Worm (Caenorhabditis elegans): Measurements from ENCODE around the gene C38H2.2.

Gene C38H2.2

DNA sequence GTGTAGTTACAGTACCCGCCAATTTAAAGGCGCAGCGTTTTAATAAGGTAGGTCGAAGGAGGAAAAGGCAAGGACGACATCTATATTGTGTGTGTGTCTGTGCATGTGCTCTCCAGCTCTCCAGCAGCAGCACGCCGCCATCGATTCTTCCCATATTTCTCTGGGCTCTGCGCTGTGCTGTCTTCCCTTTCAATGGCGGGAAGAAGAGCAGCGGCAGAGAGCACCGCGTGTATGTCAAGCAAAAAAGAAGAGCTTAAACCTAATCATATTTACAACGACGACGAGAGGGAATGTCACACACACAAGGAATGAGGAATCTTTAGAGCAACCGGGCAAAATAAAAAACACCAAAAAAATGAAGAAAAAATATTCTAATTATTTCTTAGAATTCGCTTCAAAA lies 17.3 kb downstream of the C38H2.2 start (continued):
- no peak for TF ChIP-seq egl-27 (tag; optimal IDR thresholded peaks at IDR 0.05)
- TF ChIP-seq nhr-11 (tag; optimal IDR thresholded peaks at IDR 0.05), result no peak
- TF ChIP-seq elt-1 (tag; optimal IDR thresholded peaks at IDR 0.05), result no peak
- no peak for TF ChIP-seq unc-62 (GFP tag; optimal IDR thresholded peaks at IDR 0.05)

DNA sequence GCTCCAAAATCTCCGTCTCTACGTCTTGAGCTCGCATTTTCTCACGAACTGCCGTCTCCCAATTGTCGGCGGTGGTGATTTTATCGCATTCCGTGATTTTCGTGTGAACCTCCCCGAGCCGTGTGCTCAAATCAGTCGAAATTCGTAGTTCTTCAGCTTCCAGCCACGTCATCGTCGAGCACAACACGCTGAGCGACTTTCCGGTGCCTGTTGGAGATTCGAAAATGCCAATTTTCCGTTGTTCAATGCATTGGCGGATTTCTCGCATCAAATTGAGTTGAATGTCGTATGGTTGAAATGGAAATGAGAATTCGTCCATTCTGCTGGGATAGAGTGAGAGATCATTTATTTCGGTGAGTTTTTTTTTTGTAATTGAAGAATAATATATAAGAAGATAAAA lies 23.3 kb downstream of the C38H2.2 start, which contains the start of the genes M03C11.3 and chl-1:
Gene M03C11.3, plus strand, starts transcription at position 153 of the 400 bp plus-strand sequence.
Gene chl-1, minus strand, starts transcription at position 323 of the 400 bp plus-strand sequence.
- no peak for TF ChIP-seq elt-3 (tag; optimal IDR thresholded peaks at IDR 0.05)
- no peak for TF ChIP-seq unc-62 (GFP tag; optimal IDR thresholded peaks at IDR 0.05)
- TF ChIP-seq lin-13 (GFP tag; optimal IDR thresholded peaks at IDR 0.05), result no peak
- TF ChIP-seq unc-55 (GFP tag; optimal IDR thresholded peaks at IDR 0.05), result no peak
- no peak for TF ChIP-seq aly-2 (tag; optimal IDR thresholded peaks at IDR 0.05)

- TF ChIP-seq fos-1 (tag; optimal IDR thresholded peaks at IDR 0.05), result peak; percentile 82
- no peak for TF ChIP-seq dmd-4 (tag; optimal IDR thresholded peaks at IDR 0.05)
- TF ChIP-seq ztf-4 (tag; optimal IDR thresholded peaks at IDR 0.05), result peak; percentile 90
- TF ChIP-seq lin-39 (tag; optimal IDR thresholded peaks at IDR 0.05), result no peak
- no peak for TF ChIP-seq alr-1 (tag; optimal IDR thresholded peaks at IDR 0.05)
- TF ChIP-seq sem-4 (tag; optimal IDR thresholded peaks at IDR 0.05), result peak; percentile 89
- TF ChIP-seq nhr-237 (tag; optimal IDR thresholded peaks at IDR 0.05), result peak; percentile 53
- TF ChIP-seq sma-9 (GFP tag; optimal IDR thresholded peaks at IDR 0.05), result peak; percentile 93
- TF ChIP-seq sma-9 (tag; optimal IDR thresholded peaks at IDR 0.05), result no peak
- peak; percentile 41 to 74 for TF ChIP-seq mdl-1 (tag; optimal IDR thresholded peaks at IDR 0.05)
- TF ChIP-seq aly-2 (tag; optimal IDR thresholded peaks at IDR 0.05), result no peak
- TF ChIP-seq lsy-2 (tag; optimal IDR thresholded peaks at IDR 0.05), result peak; percentile 91 to 96
- peak; percentile 94 for TF ChIP-seq F13H6.1 (tag; optimal IDR thresholded peaks at IDR 0.05)
- peak; percentile 84 for TF ChIP-seq ceh-16 (tag; optimal IDR thresholded peaks at IDR 0.05)
- TF ChIP-seq nhr-10 (tag; optimal IDR thresholded peaks at IDR 0.05), result peak; percentile 15
- TF ChIP-seq blmp-1 (tag; optimal IDR thresholded peaks at IDR 0.05; ENCODE audit: insufficient read depth), result peak; percentile 81
- no peak for TF ChIP-seq ztf-11 (tag; optimal IDR thresholded peaks at IDR 0.05)
- TF ChIP-seq Y55F3AM.14 (GFP tag; optimal IDR thresholded peaks at IDR 0.05), result peak; percentile 85
- TF ChIP-seq unc-39 (tag; optimal IDR thresholded peaks at IDR 0.05), result no peak
- peak; percentile 35 for TF ChIP-seq nhr-12 (tag; optimal IDR thresholded peaks at IDR 0.05)
- TF ChIP-seq nhr-21 (tag; optimal IDR thresholded peaks at IDR 0.05), result peak; percentile 96
- TF ChIP-seq gmeb-1 (tag; optimal IDR thresholded peaks at IDR 0.05), result peak; percentile 95
- peak; percentile 98 for TF ChIP-seq sma-3 (GFP tag; optimal IDR thresholded peaks at IDR 0.05)
- no peak for TF ChIP-seq elt-3 (tag; optimal IDR thresholded peaks at IDR 0.05)
- peak; percentile 80 for TF ChIP-seq ZK546.5 (tag; optimal IDR thresholded peaks at IDR 0.05)
- TF ChIP-seq crh-2 (tag; optimal IDR thresholded peaks at IDR 0.05), result peak; percentile 97
- TF ChIP-seq lin-11 (tag; optimal IDR thresholded peaks at IDR 0.05), result peak; percentile 92
- TF ChIP-seq unc-62 (GFP tag; optimal IDR thresholded peaks at IDR 0.05), result peak; percentile 80
- peak; percentile 80 for TF ChIP-seq nhr-129 (tag; optimal IDR thresholded peaks at IDR 0.05)
- TF ChIP-seq unc-55 (GFP tag; optimal IDR thresholded peaks at IDR 0.05), result peak; percentile 98
- no peak for TF ChIP-seq nhr-23 (tag; optimal IDR thresholded peaks at IDR 0.05)
- no peak for TF ChIP-seq nhr-11 (tag; optimal IDR thresholded peaks at IDR 0.05)
- TF ChIP-seq elt-1 (tag; optimal IDR thresholded peaks at IDR 0.05), result no peak
- peak; percentile 72 for TF ChIP-seq zag-1 (tag; optimal IDR thresholded peaks at IDR 0.05)
- peak; percentile 77 for TF ChIP-seq snpc-4 (tag; optimal IDR thresholded peaks at IDR 0.05)
- peak; percentile 99 for TF ChIP-seq R02D3.7 (tag; optimal IDR thresholded peaks at IDR 0.05)
- TF ChIP-seq nhr-6 (tag; optimal IDR thresholded peaks at IDR 0.05), result peak; percentile 86
- TF ChIP-seq ama-1 (optimal IDR thresholded peaks at IDR 0.05), result no peak
- no peak for TF ChIP-seq mbf-1 (tag; optimal IDR thresholded peaks at IDR 0.05)
- TF ChIP-seq peb-1 (tag; optimal IDR thresholded peaks at IDR 0.05), result no peak
- TF ChIP-seq ceh-82 (tag; optimal IDR thresholded peaks at IDR 0.05), result peak; percentile 34
- peak; percentile 97 for TF ChIP-seq C34F6.9 (tag; optimal IDR thresholded peaks at IDR 0.05)
- TF ChIP-seq ztf-1 (GFP tag; conservative IDR thresholded peaks at IDR 0.05), result no peak
- TF ChIP-seq nhr-25 (tag; optimal IDR thresholded peaks at IDR 0.05), result peak; percentile 97
- TF ChIP-seq nhr-77 (tag; optimal IDR thresholded peaks at IDR 0.05), result peak; percentile 45
- TF ChIP-seq mab-5 (tag; optimal IDR thresholded peaks at IDR 0.05), result peak; percentile 93
- TF ChIP-seq skn-1 (tag; optimal IDR thresholded peaks at IDR 0.05), result peak; percentile 35
- peak; percentile 93 for TF ChIP-seq egl-27 (tag; optimal IDR thresholded peaks at IDR 0.05)
- TF ChIP-seq lin-13 (GFP tag; optimal IDR thresholded peaks at IDR 0.05), result peak; percentile 95
Observed at ce11 chrIII:10407198-10407663, 25.7 kb downstream of the C38H2.2 start, which contains the start of gene hat-1. Gene hat-1 (minus strand): TSS chrIII:10407248.

All from whole organism, L2 larva.